Fruit fly (Drosophila melanogaster) whole organism, embryonic: Measurements from ENCODE around the gene Syx18.

Source experiments
- Adf1 ChIP-seq: fragments of 200-800 bp; sonication (Bioruptor generic); IDR thresholded peaks from 2 replicates; pipeline ENCODE4 v1.3.6; 2022; ENCODE audit warnings: missing biosample characterization, missing genetic modification characterization
- Atf6 ChIP-seq: fragments of 200-800 bp; sonication (Bioruptor generic); IDR thresholded peaks from 2 replicates; pipeline ENCODE4 v1.3.6; 2022; ENCODE audit warnings: missing biosample characterization, missing genetic modification characterization
- CG10431 ChIP-seq: fragments of 200-800 bp; sonication (Bioruptor generic); optimal IDR thresholded peaks from 3 replicates; lab custom pipeline; 2018; ENCODE audit warnings: missing biosample characterization, mild to moderate bottlenecking, missing genetic modification characterization
- CG10543 ChIP-seq: fragments of 200-800 bp; sonication (Bioruptor generic); optimal IDR thresholded peaks from 3 replicates; lab custom pipeline; 2017; ENCODE audit warnings: missing biosample characterization, mild to moderate bottlenecking, missing genetic modification characterization, moderate library complexity
- CG13123 ChIP-seq: fragments of 200-800 bp; sonication (Bioruptor generic); optimal IDR thresholded peaks from 2 replicates; lab custom pipeline; 2016; ENCODE audit warnings: missing biosample characterization, missing genetic modification characterization
- CG14014 ChIP-seq: fragments of 200-800 bp; sonication (Bioruptor generic); IDR thresholded peaks from 2 replicates; pipeline ENCODE4 v1.3.6; 2022; ENCODE audit warnings: missing biosample characterization, missing genetic modification characterization
- CG17361 ChIP-seq: fragments of 200-800 bp; sonication (Bioruptor generic); IDR thresholded peaks from 3 replicates; pipeline ENCODE4 v1.3.6; 2022; ENCODE audit warnings: missing biosample characterization, missing genetic modification characterization
- CG3995 ChIP-seq: fragments of 200-800 bp; sonication (Bioruptor generic); optimal IDR thresholded peaks from 3 replicates; lab custom pipeline; 2016; ENCODE audit warnings: missing biosample characterization, missing genetic modification characterization
- CG5245 ChIP-seq: fragments of 200-800 bp; sonication (Bioruptor generic); optimal IDR thresholded peaks from 3 replicates; lab custom pipeline; 2016; ENCODE audit warnings: missing biosample characterization, missing genetic modification characterization
- CG8281 ChIP-seq: fragments of 200-800 bp; sonication (Bioruptor generic); optimal IDR thresholded peaks from 2 replicates; lab custom pipeline; 2018; ENCODE audit warnings: missing biosample characterization, mild to moderate bottlenecking, missing genetic modification characterization, moderate library complexity
- CG8388 ChIP-seq: fragments of 200-800 bp; sonication (Bioruptor generic); optimal IDR thresholded peaks from 2 replicates; lab custom pipeline; 2019; ENCODE audit warnings: missing biosample characterization, mild to moderate bottlenecking, missing genetic modification characterization, moderate library complexity
- Dfd ChIP-seq, 2 experiments: fragments of >200 bp; optimal IDR thresholded peaks; 2 replicates each; lab custom pipeline; 2017; ENCODE audit warnings: missing biosample characterization in 2 of 2, missing genetic modification characterization in 2 of 2
- Hey ChIP-seq: fragments of 200-800 bp; sonication (Bioruptor generic); optimal IDR thresholded peaks from 3 replicates; lab custom pipeline; 2018; ENCODE audit warnings: missing biosample characterization, mild to moderate bottlenecking, missing genetic modification characterization
- HmgZ ChIP-seq: fragments of 200-800 bp; sonication (Bioruptor generic); optimal IDR thresholded peaks from 2 replicates; lab custom pipeline; 2018; ENCODE audit warnings: missing biosample characterization, mild to moderate bottlenecking, missing genetic modification characterization
- Lpt ChIP-seq: fragments of >200 bp; optimal IDR thresholded peaks from 2 replicates; lab custom pipeline; 2018; ENCODE audit warnings: missing biosample characterization, missing genetic modification characterization
- NC2β ChIP-seq: fragments of 200-800 bp; sonication (Bioruptor generic); optimal IDR thresholded peaks from 2 replicates; lab custom pipeline; 2016; ENCODE audit warnings: missing biosample characterization, missing genetic modification characterization
- Ravus ChIP-seq: fragments of 200-800 bp; sonication (Bioruptor generic); IDR thresholded peaks from 2 replicates; pipeline ENCODE4 v1.3.6; 2022; ENCODE audit warnings: missing biosample characterization, missing genetic modification characterization
- Side ChIP-seq: fragments of 200-800 bp; sonication (Bioruptor generic); optimal IDR thresholded peaks from 2 replicates; lab custom pipeline; 2016; ENCODE audit warnings: missing biosample characterization, missing genetic modification characterization
- bowl ChIP-seq: fragments of 200-800 bp; sonication (Bioruptor generic); IDR thresholded peaks from 2 replicates; pipeline ENCODE4 v1.3.6; 2022; ENCODE audit warnings: missing biosample characterization, missing genetic modification characterization
- chm ChIP-seq: fragments of 200-800 bp; sonication (Bioruptor generic); IDR thresholded peaks from 2 replicates; pipeline ENCODE4 v1.3.6; 2022; ENCODE audit warnings: missing biosample characterization, missing genetic modification characterization
- ci ChIP-seq: fragments of 200-800 bp; sonication (Bioruptor generic); IDR thresholded peaks from 3 replicates; pipeline ENCODE4 v1.3.6; 2022; ENCODE audit warnings: missing biosample characterization, missing genetic modification characterization
- dysf ChIP-seq: fragments of 200-800 bp; sonication (Bioruptor generic); IDR thresholded peaks from 3 replicates; pipeline ENCODE4 v1.3.6; 2022; ENCODE audit warnings: missing biosample characterization, missing genetic modification characterization
- ems ChIP-seq: fragments of 200-800 bp; sonication (Bioruptor generic); optimal IDR thresholded peaks from 3 replicates; lab custom pipeline; 2016; ENCODE audit warnings: missing biosample characterization, missing genetic modification characterization
- nom ChIP-seq: fragments of 200-800 bp; sonication (Bioruptor generic); optimal IDR thresholded peaks from 2 replicates; lab custom pipeline; 2017; ENCODE audit warnings: missing biosample characterization, missing genetic modification characterization, mild to moderate bottlenecking, moderate library complexity, missing genetic modification reagents
- pnt ChIP-seq: fragments of 200-800 bp; sonication (Bioruptor generic); optimal IDR thresholded peaks from 3 replicates; lab custom pipeline; 2016; ENCODE audit warnings: missing biosample characterization, missing genetic modification characterization
- prd ChIP-seq, 3 experiments: fragments of >200 bp in 2 of 3; fragments of 200-800 bp in 1 of 3; sonication (Bioruptor generic) in 1 of 3; optimal IDR thresholded peaks in 2 of 3; IDR thresholded peaks in 1 of 3; 2 replicates in 2 of 3; 3 replicates in 1 of 3; pipeline versions ENCODE4 v1.3.6 to Lab custom; 2017 to 2022; ENCODE audit warnings: missing biosample characterization in 1 of 3, missing genetic modification characterization in 1 of 3
- pros ChIP-seq: fragments of 200-800 bp; sonication (Bioruptor generic); optimal IDR thresholded peaks from 3 replicates; lab custom pipeline; 2019; ENCODE audit warnings: missing biosample characterization, mild to moderate bottlenecking, missing genetic modification characterization, moderate library complexity
- ro ChIP-seq: fragments of 200-800 bp; sonication (Bioruptor generic); IDR thresholded peaks from 2 replicates; pipeline ENCODE4 v1.3.6; 2022; ENCODE audit warnings: missing biosample characterization, missing genetic modification characterization
- sisA ChIP-seq: fragments of 200-800 bp; sonication (Bioruptor generic); IDR thresholded peaks from 2 replicates; pipeline ENCODE4 v1.3.6; 2022; ENCODE audit warnings: missing biosample characterization, missing genetic modification characterization
- sob ChIP-seq: fragments of 200-800 bp; sonication (Bioruptor generic); IDR thresholded peaks from 2 replicates; pipeline ENCODE4 v1.3.6; 2022; ENCODE audit warnings: missing biosample characterization, missing genetic modification characterization
- sug ChIP-seq: fragments of 200-800 bp; optimal IDR thresholded peaks from 2 replicates; lab custom pipeline; 2019; ENCODE audit warnings: missing biosample characterization, mild to moderate bottlenecking, missing genetic modification characterization, moderate library complexity
- toy ChIP-seq: fragments of 200-800 bp; sonication (Bioruptor generic); IDR thresholded peaks from 2 replicates; pipeline ENCODE4 v1.3.6; 2022; ENCODE audit warnings: missing biosample characterization, missing genetic modification characterization
- yki ChIP-seq: fragments of >200 bp; optimal IDR thresholded peaks from 3 replicates; lab custom pipeline; 2018

Gene Syx18

DNA sequence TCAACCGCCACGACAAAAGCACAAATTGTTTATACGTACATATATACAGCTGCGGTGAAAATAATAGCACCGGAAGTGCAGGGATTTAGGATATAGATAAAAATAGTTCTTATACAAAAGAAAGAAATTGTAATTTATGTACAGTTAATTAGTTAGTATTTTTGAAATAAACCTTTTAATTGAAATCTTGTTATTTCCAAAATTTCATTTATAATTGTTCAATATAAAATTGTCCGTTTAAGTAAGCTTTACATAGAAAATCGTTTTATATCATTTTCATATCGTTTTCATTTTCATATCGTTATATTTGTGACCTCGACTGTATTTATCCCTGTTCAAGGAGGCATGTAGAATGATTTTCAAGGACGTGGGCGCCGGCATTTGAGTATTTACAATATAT is 51.2 kb downstream of the Syx18 start (continued):
- TF ChIP-seq Dfd (GFP tag; optimal IDR thresholded peaks at IDR 0.05; lab: Kevin White, UChicago), result no peak
- TF ChIP-seq prd (optimal IDR thresholded peaks at IDR 0.05; lab: Kevin White, UChicago), result no peak
- peak; percentile 36; the same call in 1 of the 3 replicates for TF ChIP-seq prd (GFP tag; IDR thresholded peaks at IDR 0.05; lab: Robert Waterston, UW)
- TF ChIP-seq CG14014 (GFP tag; lab: Robert Waterston, UW), result no peak; the same call in none of the 2 replicates
- TF ChIP-seq ro (GFP tag; lab: Robert Waterston, UW), result no peak
- no peak for TF ChIP-seq Side (GFP tag; lab: Kevin White, UChicago)
- TF ChIP-seq chm (GFP tag; lab: Robert Waterston, UW), result no peak
- peak; percentile 63 for TF ChIP-seq CG17361 (GFP tag; lab: Robert Waterston, UW)
- peak; percentile 16 for TF ChIP-seq CG8388
- TF ChIP-seq dysf (GFP tag; lab: Robert Waterston, UW), result peak; percentile 65; the same call in 2 of the 3 replicates
- peak; percentile 63 for TF ChIP-seq sug (tag; lab: Kevin White, UChicago)
- TF ChIP-seq Lpt, result no peak
- no peak for TF ChIP-seq CG10431 (GFP tag; lab: Kevin White, UChicago)
- TF ChIP-seq HmgZ (tag; lab: Kevin White, UChicago), result peak; percentile 35
- no peak for TF ChIP-seq sisA (GFP tag; lab: Robert Waterston, UW)
- TF ChIP-seq CG5245 (GFP tag; lab: Kevin White, UChicago), result no peak
- TF ChIP-seq Atf6, result peak; percentile 69
- no peak for TF ChIP-seq CG3995
- no peak for TF ChIP-seq Hey (tag; lab: Kevin White, UChicago)
- 0 out of 2 replicates have a peak, but pooled peaks have one; percentile 37 for TF ChIP-seq sob (GFP tag; lab: Robert Waterston, UW)
- no peak for TF ChIP-seq pros (GFP tag; lab: Kevin White, UChicago)
- TF ChIP-seq bowl (GFP tag; lab: Robert Waterston, UW), result no peak
- no peak for TF ChIP-seq CG13123 (GFP tag; lab: Kevin White, UChicago)
- TF ChIP-seq toy (GFP tag; lab: Robert Waterston, UW), result no peak
- no peak for TF ChIP-seq NC2β (GFP tag; lab: Kevin White, UChicago)
- no peak for TF ChIP-seq ci (GFP tag; lab: Robert Waterston, UW)
- no peak for TF ChIP-seq Ravus (GFP tag; lab: Robert Waterston, UW)
- TF ChIP-seq Adf1, result no peak
- TF ChIP-seq pnt, result no peak
- TF ChIP-seq yki (lab: Kevin White, UChicago), result no peak
- no peak for TF ChIP-seq CG8281 (tag; lab: Kevin White, UChicago)
- no peak for TF ChIP-seq ems (GFP tag; lab: Kevin White, UChicago)
- peak; percentile 64 for TF ChIP-seq CG10543 (GFP tag; lab: Kevin White, UChicago)
- TF ChIP-seq nom (GFP tag; lab: Kevin White, UChicago), result no peak
